Worm (Caenorhabditis elegans): ENCODE results near the gene tag-294.

DNA sequence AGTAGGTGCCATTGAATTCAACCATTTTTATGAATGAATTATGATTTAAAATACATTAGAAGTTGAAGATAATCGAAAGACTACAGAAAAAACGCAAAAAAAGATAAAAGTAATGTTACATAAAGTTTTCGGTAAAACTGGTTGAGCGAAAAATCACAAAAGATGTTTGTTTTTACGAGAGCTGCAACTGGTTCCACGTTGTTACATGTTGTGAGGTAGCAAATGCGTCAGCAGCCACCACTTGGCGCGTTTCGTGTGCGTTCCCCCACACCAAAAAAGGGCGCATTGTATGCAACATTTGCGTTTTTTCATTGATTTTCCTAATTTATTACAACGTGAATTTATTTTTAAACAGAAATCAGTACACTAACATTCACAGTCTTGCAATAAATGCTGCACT lies 19.0 kb upstream of the tag-294 start, which contains the start of gene gakh-1:
- TF ChIP-seq daf-19 (GFP tag; conservative IDR thresholded peaks at IDR 0.05) = 0 out of 2 replicates have a peak, but pooled peaks have one; percentile 51
- TF ChIP-seq lin-15B (tag; optimal IDR thresholded peaks at IDR 0.05) = no peak
- no peak for TF ChIP-seq nhr-111 (GFP tag; optimal IDR thresholded peaks at IDR 0.05)
- peak; percentile 13 for TF ChIP-seq spr-3 (GFP tag; optimal IDR thresholded peaks at IDR 0.05)
- no peak for TF ChIP-seq lin-13 (GFP tag; optimal IDR thresholded peaks at IDR 0.05)
- TF ChIP-seq rbr-2 (tag; optimal IDR thresholded peaks at IDR 0.05) = peak; percentile 67
- TF ChIP-seq zag-1 (tag; optimal IDR thresholded peaks at IDR 0.05) = no peak
- no peak for TF ChIP-seq mdl-1 (tag; optimal IDR thresholded peaks at IDR 0.05)
- no peak for TF ChIP-seq ZK337.2 (GFP tag; IDR thresholded peaks at IDR 0.05)
- TF ChIP-seq nhr-11 (tag; optimal IDR thresholded peaks at IDR 0.05) = no peak
- no peak for TF ChIP-seq zfp-3 (GFP tag; conservative IDR thresholded peaks at IDR 0.05)
- no peak for TF ChIP-seq zip-11 (GFP tag; IDR thresholded peaks at IDR 0.05)

Measured in whole organism, L4 larva.